Worm (Caenorhabditis elegans) whole organism, young adult: ENCODE data around the gene M110.9.

ENCODE experiments used
- B0019.2 ChIP-seq: fragments of 200-800 bp; sonication (Bioruptor generic); conservative IDR thresholded peaks from 2 replicates; pipeline ENCODE4 v1.3.6; 2022; ENCODE audit warnings: missing genetic modification reagents, missing genetic modification characterization, missing compliant biosample characterization
- B0336.3 ChIP-seq: fragments of 200-800 bp; sonication (Bioruptor generic); IDR thresholded peaks from 2 replicates; pipeline ENCODE4 v1.3.6; 2022; ENCODE audit warnings: missing genetic modification characterization, missing compliant biosample characterization
- F23B12.7 ChIP-seq: sonication (generic microtip); optimal IDR thresholded peaks from 2 replicates; lab custom pipeline; 2017; ENCODE audit warnings: missing genetic modification characterization, mild to moderate bottlenecking, missing compliant biosample characterization, antibody characterized with exemption, moderate library complexity; ENCODE audit not compliant: insufficient read depth
- F33H1.4 ChIP-seq: fragments of 200-800 bp; sonication (Bioruptor generic); IDR thresholded peaks from 2 replicates; pipeline ENCODE4 v1.3.6; 2022; ENCODE audit warnings: missing genetic modification reagents, missing genetic modification characterization, missing compliant biosample characterization
- F52B5.7 ChIP-seq: sonication (generic microtip); optimal IDR thresholded peaks from 2 replicates; lab custom pipeline; 2016; ENCODE audit warnings: mild to moderate bottlenecking, missing genetic modification characterization, missing compliant biosample characterization
- Y53F4B.3 ChIP-seq: fragments of 200-800 bp; sonication (Bioruptor generic); IDR thresholded peaks from 2 replicates; pipeline ENCODE4 v1.3.6; 2022; ENCODE audit warnings: missing genetic modification reagents, missing genetic modification characterization, missing compliant biosample characterization
- Y53G8AR.9 ChIP-seq: fragments of 200-800 bp; sonication (Bioruptor generic); conservative IDR thresholded peaks from 2 replicates; pipeline ENCODE4 v1.3.6; 2022; ENCODE audit warnings: missing genetic modification reagents, missing genetic modification characterization, missing compliant biosample characterization
- Y67H2A.10 ChIP-seq: fragments of 200-800 bp; sonication (Bioruptor generic); conservative IDR thresholded peaks from 2 replicates; pipeline ENCODE4 v1.3.6; 2022; ENCODE audit warnings: missing genetic modification reagents, missing genetic modification characterization, missing compliant biosample characterization
- Y95B8A.8 ChIP-seq: fragments of 200-800 bp; sonication (Bioruptor generic); IDR thresholded peaks from 2 replicates; pipeline ENCODE4 v1.3.6; 2022; ENCODE audit warnings: missing genetic modification reagents, missing genetic modification characterization, missing compliant biosample characterization
- ZK185.1 ChIP-seq: sonication (generic microtip); optimal IDR thresholded peaks from 2 replicates; lab custom pipeline; 2016; ENCODE audit warnings: mild to moderate bottlenecking, missing genetic modification characterization, missing compliant biosample characterization; ENCODE audit not compliant: poor library complexity, severe bottlenecking
- akir-1 ChIP-seq: fragments of 200-800 bp; sonication (Bioruptor generic); optimal IDR thresholded peaks from 2 replicates; lab custom pipeline; 2018; ENCODE audit warnings: mild to moderate bottlenecking, missing genetic modification characterization, moderate library complexity, missing compliant biosample characterization
- attf-5 ChIP-seq: fragments of 200-800 bp; sonication (Bioruptor generic); optimal IDR thresholded peaks from 2 replicates; lab custom pipeline; 2018; ENCODE audit warnings: mild to moderate bottlenecking, missing genetic modification characterization, missing compliant biosample characterization
- cebp-1 ChIP-seq, 2 experiments: fragments of 200-800 bp in 1 of 2; sonication (Bioruptor generic) in 1 of 2; sonication (generic microtip) in 1 of 2; IDR thresholded peaks in 1 of 2; optimal IDR thresholded peaks in 1 of 2; 2 replicates each; pipeline versions ENCODE4 v1.3.6 to Lab custom; 2017 to 2022; ENCODE audit warnings: missing compliant biosample characterization in 2 of 2, missing genetic modification characterization in 2 of 2, mild to moderate bottlenecking in 1 of 2, missing genetic modification reagents in 1 of 2, moderate library complexity in 1 of 2
- ceh-40 ChIP-seq: fragments of 200-800 bp; sonication (Bioruptor generic); IDR thresholded peaks from 2 replicates; pipeline ENCODE4 v1.3.6; 2022; ENCODE audit warnings: missing genetic modification characterization, missing compliant biosample characterization
- ceh-79 ChIP-seq: sonication (generic microtip); optimal IDR thresholded peaks from 2 replicates; lab custom pipeline; 2017; ENCODE audit warnings: mild to moderate bottlenecking, missing genetic modification characterization, missing compliant biosample characterization
- ekl-4 ChIP-seq: fragments of 200-800 bp; sonication (Bioruptor generic); IDR thresholded peaks from 2 replicates; pipeline ENCODE4 v1.3.6; 2022; ENCODE audit warnings: missing genetic modification reagents, missing genetic modification characterization, missing compliant biosample characterization
- hmg-1.2 ChIP-seq: fragments of 200-800 bp; sonication (Bioruptor generic); IDR thresholded peaks from 2 replicates; pipeline ENCODE4 v1.3.6; 2022; ENCODE audit warnings: missing genetic modification reagents, missing genetic modification characterization, missing compliant biosample characterization
- lag-1 ChIP-seq: fragments of 200-800 bp; sonication (Bioruptor generic); IDR thresholded peaks from 2 replicates; pipeline ENCODE4 v1.3.6; 2022; ENCODE audit warnings: missing genetic modification reagents, missing genetic modification characterization, missing compliant biosample characterization
- let-607 ChIP-seq, 2 experiments: fragments of 200-800 bp in 1 of 2; sonication (Bioruptor generic) in 1 of 2; sonication (generic microtip) in 1 of 2; optimal IDR thresholded peaks; 2 replicates each; lab custom pipeline; 2016 to 2018; ENCODE audit warnings: mild to moderate bottlenecking in 2 of 2, missing compliant biosample characterization in 2 of 2, missing genetic modification characterization in 2 of 2, moderate library complexity in 2 of 2, missing genotype in 1 of 2
- lin-26 ChIP-seq: fragments of 200-800 bp; sonication (Bioruptor generic); IDR thresholded peaks from 2 replicates; pipeline ENCODE4 v1.3.6; 2022; ENCODE audit warnings: missing genetic modification reagents, missing genetic modification characterization, missing compliant biosample characterization
- lin-40 ChIP-seq: sonication (generic microtip); optimal IDR thresholded peaks from 2 replicates; lab custom pipeline; 2016; ENCODE audit warnings: missing genetic modification characterization, mild to moderate bottlenecking, missing compliant biosample characterization, missing genotype, missing genetic modification reagents
- lir-1 ChIP-seq: fragments of 200-800 bp; sonication (Bioruptor generic); conservative IDR thresholded peaks from 2 replicates; pipeline ENCODE4 v1.3.6; 2022; ENCODE audit warnings: missing genetic modification reagents, missing genetic modification characterization, missing compliant biosample characterization
- lsl-1 ChIP-seq: fragments of 200-800 bp; sonication (Bioruptor generic); optimal IDR thresholded peaks from 2 replicates; lab custom pipeline; 2018; ENCODE audit warnings: mild to moderate bottlenecking, missing genetic modification characterization, moderate library complexity, missing compliant biosample characterization
- madf-6 ChIP-seq: fragments of 200-800 bp; sonication (Bioruptor generic); IDR thresholded peaks from 2 replicates; pipeline ENCODE4 v1.3.6; 2022; ENCODE audit warnings: missing genetic modification reagents, missing genetic modification characterization, missing compliant biosample characterization
- mcd-1 ChIP-seq: fragments of 200-800 bp; sonication (Bioruptor generic); IDR thresholded peaks from 2 replicates; pipeline ENCODE4 v1.3.6; 2022; ENCODE audit warnings: missing genetic modification reagents, missing genetic modification characterization, missing compliant biosample characterization
- mes-4 ChIP-seq: sonication (generic microtip); optimal IDR thresholded peaks from 2 replicates; lab custom pipeline; 2016; ENCODE audit warnings: missing genotype, missing genetic modification characterization, missing compliant biosample characterization
- nhr-179 ChIP-seq: sonication (generic microtip); optimal IDR thresholded peaks from 2 replicates; lab custom pipeline; 2016; ENCODE audit warnings: mild to moderate bottlenecking, missing genetic modification characterization, missing compliant biosample characterization
- nhr-80 ChIP-seq: sonication (generic microtip); optimal IDR thresholded peaks from 2 replicates; lab custom pipeline; 2016; ENCODE audit warnings: missing genetic modification characterization, missing compliant biosample characterization
- nhr-90 ChIP-seq: sonication (generic microtip); optimal IDR thresholded peaks from 2 replicates; lab custom pipeline; 2016; ENCODE audit warnings: missing genotype, mild to moderate bottlenecking, missing genetic modification characterization, missing compliant biosample characterization
- snpc-3.4 ChIP-seq: sonication (generic microtip); optimal IDR thresholded peaks from 2 replicates; lab custom pipeline; 2017; ENCODE audit warnings: missing genetic modification characterization, mild to moderate bottlenecking, missing compliant biosample characterization, antibody characterized with exemption, moderate library complexity, missing genotype, missing genetic modification reagents
- snpc-4 ChIP-seq, 5 experiments: fragments of 150-350 bp in 1 of 5; sonication (generic microtip) in 4 of 5; optimal IDR thresholded peaks; 2 replicates each; lab custom pipeline; 2014 to 2018; ENCODE audit warnings: missing genetic modification characterization in 5 of 5, missing biosample characterization in 3 of 5, antibody characterized with exemption in 2 of 5, mild to moderate bottlenecking in 2 of 5, missing compliant biosample characterization in 2 of 5, missing genotype in 2 of 5, moderate library complexity in 2 of 5, missing genetic modification reagents in 1 of 5
- sptf-2 ChIP-seq: fragments of 200-800 bp; sonication (Bioruptor generic); optimal IDR thresholded peaks from 2 replicates; lab custom pipeline; 2018; ENCODE audit warnings: mild to moderate bottlenecking, missing genetic modification characterization, missing compliant biosample characterization
- tbx-9 ChIP-seq: sonication (generic microtip); optimal IDR thresholded peaks from 2 replicates; lab custom pipeline; 2016; ENCODE audit warnings: borderline replicate concordance, missing genetic modification characterization, inconsistent platforms, missing compliant biosample characterization
- unc-130 ChIP-seq: sonication (generic microtip); optimal IDR thresholded peaks from 2 replicates; lab custom pipeline; 2016; ENCODE audit warnings: missing genetic modification reagents, missing genetic modification characterization, missing compliant biosample characterization
- zfh-2 ChIP-seq: fragments of 200-800 bp; sonication (Bioruptor generic); conservative IDR thresholded peaks from 2 replicates; pipeline ENCODE4 v1.3.6; 2022; ENCODE audit warnings: missing genetic modification reagents, missing genetic modification characterization, missing compliant biosample characterization
- zim-3 ChIP-seq: sonication (generic microtip); optimal IDR thresholded peaks from 2 replicates; lab custom pipeline; 2017; ENCODE audit warnings: mild to moderate bottlenecking, missing genetic modification characterization, moderate library complexity, missing compliant biosample characterization
- ztf-6 ChIP-seq: fragments of 200-800 bp; sonication (Bioruptor generic); IDR thresholded peaks from 2 replicates; pipeline ENCODE4 v1.3.6; 2022; ENCODE audit warnings: missing genetic modification reagents, missing genetic modification characterization, missing compliant biosample characterization

The M110.9 gene

ce11 chrII:8216433-8216832 lies 14.6 kb upstream of the M110.9 start, which contains the start of gene M110.3:
Gene M110.3 (minus strand): TSS chrII:8216616.
- TF ChIP-seq let-607 (tag; optimal IDR thresholded peaks at IDR 0.05; lab: Kevin White, UChicago) = no peak
- TF ChIP-seq unc-130 (GFP tag; lab: Kevin White, UChicago) = no peak
- peak; percentile 33 for TF ChIP-seq lsl-1 (GFP tag; lab: Kevin White, UChicago)
- TF ChIP-seq ekl-4 = no peak
- TF ChIP-seq Y53G8AR.9 (GFP tag; lab: Robert Waterston, UW) = no peak
- peak; percentile 90; the same call in 1 of the 2 replicates for TF ChIP-seq hmg-1.2 (GFP tag; lab: Robert Waterston, UW)
- TF ChIP-seq lir-1 (GFP tag; lab: Robert Waterston, UW) = no peak
- no peak for TF ChIP-seq ztf-6
- TF ChIP-seq ZK185.1 (tag; lab: Kevin White, UChicago) = no peak
- peak; percentile 73 for TF ChIP-seq F33H1.4 (GFP tag; lab: Robert Waterston, UW)
- TF ChIP-seq nhr-80 (tag; lab: Kevin White, UChicago) = peak; percentile 5
- TF ChIP-seq F23B12.7 (tag; lab: Kevin White, UChicago) = peak; percentile 70
- TF ChIP-seq snpc-3.4 (tag; lab: Kevin White, UChicago) = peak; percentile 36
- TF ChIP-seq Y53F4B.3 (GFP tag; lab: Robert Waterston, UW) = no peak
- TF ChIP-seq attf-5 (GFP tag; lab: Kevin White, UChicago) = no peak
- TF ChIP-seq madf-6 = 0 out of 2 replicates have a peak, but pooled peaks have one; percentile 24
- TF ChIP-seq tbx-9 (tag; lab: Kevin White, UChicago) = no peak
- TF ChIP-seq akir-1 (GFP tag; lab: Kevin White, UChicago) = no peak
- peak; percentile 66; the same call in 1 of the 2 replicates for TF ChIP-seq cebp-1 (GFP tag; IDR thresholded peaks at IDR 0.05; lab: Robert Waterston, UW)
- TF ChIP-seq cebp-1 (tag; optimal IDR thresholded peaks at IDR 0.05; lab: Kevin White, UChicago) = peak; percentile 96
- no peak for TF ChIP-seq zim-3 (tag; lab: Kevin White, UChicago)
- no peak for TF ChIP-seq nhr-179
- TF ChIP-seq snpc-4 (GFP tag; optimal IDR thresholded peaks at IDR 0.05; lab: Kevin White, UChicago) = no peak
- TF ChIP-seq snpc-4 (tag; optimal IDR thresholded peaks at IDR 0.05; lab: Kevin White, UChicago) = no peak
- TF ChIP-seq nhr-90 (tag; lab: Kevin White, UChicago) = no peak
- no peak for TF ChIP-seq zfh-2 (GFP tag; lab: Robert Waterston, UW)
- TF ChIP-seq B0336.3 (GFP tag; lab: Robert Waterston, UW) = no peak
- TF ChIP-seq sptf-2 (GFP tag; lab: Kevin White, UChicago) = no peak

ce11 chrII:8216922-8217321 lies 14.2 kb upstream of the M110.9 start, which contains the start of gene ifg-1:
Gene ifg-1 (plus strand): TSS chrII:8217222.
- no peak for TF ChIP-seq lsl-1 (GFP tag; lab: Kevin White, UChicago)
- TF ChIP-seq B0019.2 (GFP tag; lab: Robert Waterston, UW) = no peak
- no peak for TF ChIP-seq mes-4
- no peak for TF ChIP-seq F33H1.4 (GFP tag; lab: Robert Waterston, UW)
- TF ChIP-seq lin-26 (GFP tag; lab: Robert Waterston, UW) = no peak
- TF ChIP-seq Y67H2A.10 (GFP tag; lab: Robert Waterston, UW) = no peak
- no peak for TF ChIP-seq ceh-40 (GFP tag; lab: Robert Waterston, UW)
- TF ChIP-seq mcd-1 (GFP tag; lab: Robert Waterston, UW) = no peak
- no peak for TF ChIP-seq lin-40 (tag; lab: Kevin White, UChicago)
- no peak for TF ChIP-seq Y95B8A.8 (GFP tag; lab: Robert Waterston, UW)
- TF ChIP-seq lag-1 (GFP tag; lab: Robert Waterston, UW) = no peak
- no peak for TF ChIP-seq ceh-79 (tag; lab: Kevin White, UChicago)
- no peak for TF ChIP-seq F52B5.7 (tag; lab: Kevin White, UChicago)
